Worm (Caenorhabditis elegans): ENCODE measurements around the gene C16D9.3.

ce11 chrV:8288125-8288806, 48.4 kb upstream of the C16D9.3 start:
- TF ChIP-seq flt-1 (GFP tag; IDR thresholded peaks at IDR 0.05) (no peak), med-1 (GFP tag; optimal IDR thresholded peaks at IDR 0.05; ENCODE audit: insufficient read depth) (no peak), klf-2 (GFP tag; conservative IDR thresholded peaks at IDR 0.05) (no peak), tab-1 (GFP tag; IDR thresholded peaks at IDR 0.05) (no peak)
